Worm (Caenorhabditis elegans) whole organism, mixed stage, embryonic: ENCODE results near the gene clec-67.
"Not testable (repeated sequence)": the region's sequence is repeated elsewhere in the genome, so short reads cannot be mapped to it uniquely, and the experiment has no call there.

Source experiments
- M03D4.4 ChIP-seq: sonication (generic microtip); optimal IDR thresholded peaks from 2 replicates; lab custom pipeline; 2017; ENCODE audit warnings: mild to moderate bottlenecking, missing genetic modification characterization, missing compliant biosample characterization
- blmp-1 ChIP-seq: fragments of 150-350 bp; optimal IDR thresholded peaks from 2 replicates; lab custom pipeline; 2014; ENCODE audit warnings: missing biosample characterization, missing genetic modification characterization
- ceh-39 ChIP-seq: fragments of 150-350 bp; optimal IDR thresholded peaks from 2 replicates; lab custom pipeline; 2014; ENCODE audit warnings: missing biosample characterization, missing genetic modification characterization
- ceh-43 ChIP-seq: fragments of 200-800 bp; sonication (Bioruptor generic); optimal IDR thresholded peaks from 2 replicates; lab custom pipeline; 2018; ENCODE audit warnings: mild to moderate bottlenecking, missing genetic modification characterization, moderate library complexity, missing compliant biosample characterization
- ceh-83 ChIP-seq: fragments of 200-800 bp; sonication (Bioruptor generic); optimal IDR thresholded peaks from 2 replicates; lab custom pipeline; 2018; ENCODE audit warnings: mild to moderate bottlenecking, missing genetic modification characterization, missing compliant biosample characterization
- ces-1 ChIP-seq: fragments of 150-350 bp; optimal IDR thresholded peaks from 2 replicates; lab custom pipeline; 2014; ENCODE audit warnings: missing biosample characterization, missing genetic modification reagents, missing genetic modification characterization
- cnd-1 ChIP-seq: fragments of 200-800 bp; sonication (Bioruptor generic); optimal IDR thresholded peaks from 2 replicates; lab custom pipeline; 2018; ENCODE audit warnings: mild to moderate bottlenecking, missing genetic modification characterization, missing compliant biosample characterization
- elt-1 ChIP-seq: sonication (generic microtip); optimal IDR thresholded peaks from 2 replicates; lab custom pipeline; 2017; ENCODE audit warnings: missing genetic modification characterization, mild to moderate bottlenecking, missing compliant biosample characterization, antibody characterized with exemption, moderate library complexity, borderline replicate concordance; ENCODE audit not compliant: insufficient read depth
- elt-3 ChIP-seq: fragments of 150-350 bp; optimal IDR thresholded peaks from 2 replicates; lab custom pipeline; 2014; ENCODE audit warnings: missing biosample characterization, missing genetic modification characterization
- flh-1 ChIP-seq: fragments of 200-800 bp; sonication (Bioruptor generic); optimal IDR thresholded peaks from 2 replicates; lab custom pipeline; 2018; ENCODE audit warnings: mild to moderate bottlenecking, missing genetic modification characterization, moderate library complexity, missing compliant biosample characterization
- ham-2 ChIP-seq: fragments of 200-800 bp; sonication (Bioruptor generic); optimal IDR thresholded peaks from 2 replicates; lab custom pipeline; 2018; ENCODE audit warnings: mild to moderate bottlenecking, missing genetic modification characterization, missing compliant biosample characterization
- hlh-1 ChIP-seq: fragments of 150-350 bp; optimal IDR thresholded peaks from 2 replicates; lab custom pipeline; 2014; ENCODE audit warnings: missing biosample characterization, missing genetic modification reagents, missing genetic modification characterization
- lin-13 ChIP-seq: fragments of 150-350 bp; optimal IDR thresholded peaks from 2 replicates; lab custom pipeline; 2014; ENCODE audit warnings: missing biosample characterization, missing genetic modification characterization
- lin-32 ChIP-seq: fragments of 200-800 bp; sonication (Bioruptor generic); optimal IDR thresholded peaks from 2 replicates; lab custom pipeline; 2018; ENCODE audit warnings: mild to moderate bottlenecking, missing genetic modification characterization, missing compliant biosample characterization
- lsy-2 ChIP-seq: fragments of 150-350 bp; optimal IDR thresholded peaks from 2 replicates; lab custom pipeline; 2014; ENCODE audit warnings: missing biosample characterization, missing genetic modification characterization
- mab-5 ChIP-seq: fragments of 150-350 bp; optimal IDR thresholded peaks from 2 replicates; lab custom pipeline; 2014; ENCODE audit warnings: missing biosample characterization, missing genetic modification characterization
- mep-1 ChIP-seq: fragments of 150-350 bp; optimal IDR thresholded peaks from 2 replicates; lab custom pipeline; 2017; ENCODE audit warnings: missing biosample characterization, missing genetic modification reagents, missing genetic modification characterization, inconsistent platforms
- mls-2 ChIP-seq: sonication (generic microtip); optimal IDR thresholded peaks from 2 replicates; lab custom pipeline; 2016; ENCODE audit warnings: mild to moderate bottlenecking, missing genetic modification characterization, moderate library complexity, missing compliant biosample characterization
- nhr-12 ChIP-seq: fragments of 150-350 bp; optimal IDR thresholded peaks from 2 replicates; lab custom pipeline; 2014; ENCODE audit warnings: missing biosample characterization, missing genetic modification characterization
- nhr-2 ChIP-seq: fragments of 150-350 bp; optimal IDR thresholded peaks from 2 replicates; lab custom pipeline; 2014; ENCODE audit warnings: missing biosample characterization, missing genetic modification characterization
- nhr-237 ChIP-seq: fragments of 150-350 bp; optimal IDR thresholded peaks from 2 replicates; lab custom pipeline; 2014; ENCODE audit warnings: missing biosample characterization, missing genetic modification characterization
- nhr-28 ChIP-seq: fragments of 150-350 bp; optimal IDR thresholded peaks from 2 replicates; lab custom pipeline; 2014; ENCODE audit warnings: missing biosample characterization, missing genetic modification characterization
- pha-4 ChIP-seq: fragments of 150-350 bp; optimal IDR thresholded peaks from 2 replicates; lab custom pipeline; 2018; ENCODE audit warnings: missing biosample characterization, missing genetic modification reagents, missing genetic modification characterization
- snpc-4 ChIP-seq: fragments of 150-350 bp; optimal IDR thresholded peaks from 2 replicates; lab custom pipeline; 2014; ENCODE audit warnings: missing biosample characterization, missing genetic modification characterization
- tbx-8 ChIP-seq: fragments of 200-800 bp; sonication (Bioruptor generic); optimal IDR thresholded peaks from 2 replicates; lab custom pipeline; 2018; ENCODE audit warnings: mild to moderate bottlenecking, missing genetic modification characterization, moderate library complexity, missing compliant biosample characterization
- unc-120 ChIP-seq: sonication (generic microtip); optimal IDR thresholded peaks from 2 replicates; lab custom pipeline; 2017; ENCODE audit warnings: missing genetic modification characterization, missing compliant biosample characterization; ENCODE audit not compliant: poor library complexity, severe bottlenecking
- unc-39 ChIP-seq: fragments of 150-350 bp; optimal IDR thresholded peaks from 2 replicates; lab custom pipeline; 2014; ENCODE audit warnings: missing biosample characterization, missing genetic modification characterization
- unc-62 ChIP-seq: fragments of 150-350 bp; optimal IDR thresholded peaks from 2 replicates; lab custom pipeline; 2014; ENCODE audit warnings: missing biosample characterization, missing genetic modification reagents, missing genetic modification characterization
- zip-8 ChIP-seq: fragments of 150-350 bp; optimal IDR thresholded peaks from 2 replicates; lab custom pipeline; 2014; ENCODE audit warnings: missing biosample characterization, missing genetic modification characterization
- ztf-11 ChIP-seq: fragments of 150-350 bp; optimal IDR thresholded peaks from 2 replicates; lab custom pipeline; 2014; ENCODE audit warnings: missing biosample characterization, missing genetic modification characterization

The clec-67 gene

DNA sequence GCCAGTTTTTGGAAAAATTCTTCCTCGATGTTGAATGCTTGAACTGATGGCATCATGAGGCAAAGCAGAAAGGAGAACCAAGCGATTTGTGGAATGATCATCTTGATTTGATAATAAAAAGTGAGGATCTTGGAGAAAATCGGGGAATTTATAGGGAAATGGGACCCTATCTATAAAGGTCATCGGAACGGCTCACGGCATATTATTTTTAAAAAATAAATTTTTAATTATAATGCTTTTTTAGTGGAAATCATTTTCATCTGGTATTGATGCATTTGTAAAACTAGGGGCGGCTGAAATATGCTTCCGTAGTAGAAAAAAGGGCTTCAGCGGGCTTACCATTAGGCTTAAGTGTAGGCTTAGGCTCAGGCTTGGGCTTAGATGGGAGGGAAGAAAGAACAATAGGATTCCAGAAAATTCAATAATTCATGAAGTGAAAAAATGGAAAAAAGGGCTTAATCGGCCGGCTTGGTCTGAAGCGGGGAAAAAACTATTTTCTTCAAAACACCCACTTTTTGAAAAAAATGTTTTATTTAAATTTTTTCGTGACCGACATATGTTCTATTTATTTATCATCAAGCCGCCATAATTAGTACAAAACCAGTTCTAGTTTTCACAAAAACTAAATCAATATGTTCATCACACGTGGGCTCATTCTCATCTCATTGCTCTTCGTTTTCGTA, 14.3 kb upstream of the clec-67 start, which contains the start of the genes F56D6.22 and F56D6.12:
Gene F56D6.22, minus strand, starts transcription at position 101 of the 683 bp plus-strand sequence.
Gene F56D6.12, plus strand, starts transcription at position 633 of the 683 bp plus-strand sequence.
- TF ChIP-seq ces-1 (GFP tag; lab: Kevin White, UChicago) (no peak), mls-2 (tag; lab: Kevin White, UChicago) (no peak), pha-4 (tag; lab: Kevin White, UChicago) (no peak), mep-1 (tag; lab: Kevin White, UChicago) (no peak), ceh-43 (GFP tag; lab: Kevin White, UChicago) (no peak), nhr-12 (no peak), cnd-1 (tag; lab: Kevin White, UChicago) (no peak), zip-8 (tag; lab: Kevin White, UChicago) (no peak), nhr-2 (tag; lab: Kevin White, UChicago) (no peak), unc-120 (tag; lab: Kevin White, UChicago) (no peak), hlh-1 (no peak), M03D4.4 (tag; lab: Kevin White, UChicago) (no peak), ceh-83 (GFP tag; lab: Kevin White, UChicago) (no peak), blmp-1 (tag; lab: Kevin White, UChicago) (no peak)
- TF ChIP-seq, all 35 proteins: peak for 0

DNA sequence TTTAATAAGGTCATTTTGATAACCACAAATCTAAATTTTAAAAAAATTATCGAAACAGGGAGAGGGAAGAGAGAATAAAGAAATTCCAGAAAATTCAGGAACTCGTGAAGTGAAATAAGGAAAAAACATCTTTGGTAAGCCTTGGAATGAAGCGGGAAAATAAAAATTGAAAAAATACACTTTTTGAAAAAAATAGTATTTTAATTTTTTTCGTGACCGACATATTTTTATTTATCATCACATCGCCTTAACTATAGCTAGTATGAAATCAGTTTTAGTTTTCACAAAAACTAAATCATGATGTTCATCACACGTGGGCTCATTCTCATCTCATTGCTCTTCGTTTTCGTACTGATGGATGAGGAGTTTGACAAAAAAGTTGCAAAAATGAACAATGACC, 12.9 kb upstream of the clec-67 start, which contains the start of gene F56D6.13:
Gene F56D6.13, plus strand, starts transcription at position 301 of the 400 bp plus-strand sequence.
- TF ChIP-seq hlh-1, result no peak
- TF ChIP-seq lin-32 (GFP tag; lab: Kevin White, UChicago), result no peak
- no peak for TF ChIP-seq blmp-1 (tag; lab: Kevin White, UChicago)
- no peak for TF ChIP-seq tbx-8 (GFP tag; lab: Kevin White, UChicago)
- TF ChIP-seq lsy-2, result no peak
- no peak for TF ChIP-seq snpc-4 (tag; lab: Kevin White, UChicago)
- TF ChIP-seq mls-2 (tag; lab: Kevin White, UChicago), result no peak
- no peak for TF ChIP-seq unc-39 (tag; lab: Kevin White, UChicago)
- no peak for TF ChIP-seq lin-13
- TF ChIP-seq ceh-43 (GFP tag; lab: Kevin White, UChicago), result no peak
- no peak for TF ChIP-seq nhr-2 (tag; lab: Kevin White, UChicago)
- TF ChIP-seq elt-3 (tag; lab: Kevin White, UChicago), result no peak
- TF ChIP-seq unc-62 (GFP tag; lab: Kevin White, UChicago), result no peak
- no peak for TF ChIP-seq pha-4 (tag; lab: Kevin White, UChicago)
- no peak for TF ChIP-seq ceh-83 (GFP tag; lab: Kevin White, UChicago)
- no peak for TF ChIP-seq elt-1 (tag; lab: Kevin White, UChicago)
- no peak for TF ChIP-seq M03D4.4 (tag; lab: Kevin White, UChicago)
- no peak for TF ChIP-seq nhr-12
- TF ChIP-seq nhr-28 (tag; lab: Kevin White, UChicago), result no peak

DNA sequence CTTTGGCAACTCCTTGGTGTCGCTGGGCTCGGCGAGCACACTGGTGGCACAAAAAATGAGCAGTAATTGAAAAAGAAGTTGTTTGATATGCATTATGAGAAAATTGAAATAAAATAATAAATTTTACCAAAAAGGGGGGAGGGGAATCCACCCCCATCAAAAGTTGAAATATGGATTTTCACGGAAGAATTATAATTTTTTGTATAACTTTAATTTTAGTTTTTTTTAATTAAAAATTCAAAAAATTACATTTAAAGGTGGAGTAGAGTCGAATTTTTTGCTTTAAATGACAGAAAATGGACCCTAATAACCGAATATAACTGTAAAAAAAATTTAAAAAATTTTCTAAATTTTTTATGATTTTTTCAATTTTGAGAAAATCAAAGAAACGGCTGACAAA, 10.1 kb upstream of the clec-67 start, which contains the start of gene F56D6.18:
Gene F56D6.18, minus strand, starts transcription at position 101 of the 400 bp plus-strand sequence.
- TF ChIP-seq unc-62 (GFP tag; lab: Kevin White, UChicago); ham-2 (GFP tag; lab: Kevin White, UChicago); ceh-39: not testable (repeated sequence)

DNA sequence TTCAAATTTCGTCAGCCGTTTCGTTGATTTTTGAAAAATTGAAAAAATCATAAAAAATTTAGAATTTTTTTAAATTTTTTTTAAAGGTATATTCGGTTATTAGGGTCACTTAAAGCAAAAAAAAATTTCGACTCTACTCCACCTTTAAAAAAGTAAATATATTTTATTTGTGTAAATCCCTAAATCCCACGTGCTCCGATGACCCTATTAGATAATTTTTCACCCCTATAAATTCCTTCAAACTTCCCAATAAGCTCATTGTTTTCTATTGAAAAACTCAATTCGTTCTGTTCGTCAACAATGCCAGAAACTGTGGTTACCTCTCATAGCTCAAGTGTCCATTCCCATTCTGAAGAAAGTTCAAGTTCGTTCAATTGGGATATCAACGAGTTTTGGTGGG, 9.4 kb upstream of the clec-67 start, which contains the start of gene F56D6.20:
Gene F56D6.20, plus strand, starts transcription at position 301 of the 400 bp plus-strand sequence.
- TF ChIP-seq unc-120 (tag; lab: Kevin White, UChicago), result no peak
- no peak for TF ChIP-seq nhr-237 (tag; lab: Kevin White, UChicago)
- TF ChIP-seq mab-5 (tag; lab: Kevin White, UChicago), result no peak
- no peak for TF ChIP-seq ceh-39
- no peak for TF ChIP-seq nhr-2 (tag; lab: Kevin White, UChicago)
- no peak for TF ChIP-seq tbx-8 (GFP tag; lab: Kevin White, UChicago)
- TF ChIP-seq ces-1 (GFP tag; lab: Kevin White, UChicago), result no peak
- no peak for TF ChIP-seq pha-4 (tag; lab: Kevin White, UChicago)
- no peak for TF ChIP-seq hlh-1
- TF ChIP-seq elt-1 (tag; lab: Kevin White, UChicago), result no peak
- no peak for TF ChIP-seq mls-2 (tag; lab: Kevin White, UChicago)
- no peak for TF ChIP-seq nhr-12
- TF ChIP-seq lin-13, result no peak
- TF ChIP-seq ztf-11 (tag; lab: Kevin White, UChicago), result no peak
- TF ChIP-seq lsy-2, result no peak
- TF ChIP-seq ham-2 (GFP tag; lab: Kevin White, UChicago), result no peak
- TF ChIP-seq blmp-1 (tag; lab: Kevin White, UChicago), result no peak
- no peak for TF ChIP-seq flh-1 (GFP tag; lab: Kevin White, UChicago)
